Worm (Caenorhabditis elegans) whole organism, L2 larva: ENCODE data around the gene M01B2.10.

Experiments
- dmd-4 ChIP-seq: sonication (generic microtip); optimal IDR thresholded peaks from 2 replicates; lab custom pipeline; 2017; ENCODE audit warnings: missing biosample characterization, missing genetic modification characterization
- elt-3 ChIP-seq: sonication (generic microtip); optimal IDR thresholded peaks from 2 replicates; lab custom pipeline; 2017; ENCODE audit warnings: missing biosample characterization, missing genetic modification characterization
- fos-1 ChIP-seq: fragments of 150-350 bp; optimal IDR thresholded peaks from 2 replicates; lab custom pipeline; 2014; ENCODE audit warnings: missing biosample characterization, missing genetic modification characterization
- mdl-1 ChIP-seq, 2 experiments: fragments of 150-350 bp in 1 of 2; sonication (generic microtip) in 1 of 2; optimal IDR thresholded peaks; 2 replicates each; lab custom pipeline; 2017; ENCODE audit warnings: missing biosample characterization in 2 of 2, missing genetic modification characterization in 2 of 2
- sma-3 ChIP-seq: sonication (generic microtip); optimal IDR thresholded peaks from 2 replicates; lab custom pipeline; 2016; ENCODE audit warnings: missing genetic modification reagents, missing genetic modification characterization, missing compliant biosample characterization
- snpc-4 ChIP-seq: fragments of 150-350 bp; optimal IDR thresholded peaks from 2 replicates; lab custom pipeline; 2014; ENCODE audit warnings: missing biosample characterization, missing genetic modification characterization

DNA sequence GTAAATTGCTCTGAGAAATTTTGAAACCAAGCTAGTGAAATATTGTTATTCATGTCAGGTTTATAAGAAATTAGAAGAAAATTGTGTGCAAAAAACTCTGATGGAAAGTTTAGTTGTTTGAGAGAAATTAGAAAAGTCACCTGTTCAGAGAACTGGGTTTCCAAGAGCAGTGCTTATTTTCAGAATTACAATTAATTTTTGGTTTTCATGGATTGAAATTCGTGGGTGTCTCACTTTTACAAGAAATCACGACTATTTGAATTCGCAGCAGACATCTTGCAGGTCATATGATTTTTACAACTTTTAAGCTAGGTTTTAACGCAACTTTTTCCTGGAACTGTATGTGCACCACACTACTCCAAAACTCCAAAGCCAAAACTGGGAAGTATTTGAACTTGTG, 46.8 kb upstream of the M01B2.10 start, which contains the start of gene srz-10:
- no peak for TF ChIP-seq dmd-4 (tag; lab: Kevin White, UChicago)
- no peak for TF ChIP-seq elt-3 (tag; lab: Kevin White, UChicago)
- TF ChIP-seq snpc-4, result no peak
- no peak for TF ChIP-seq sma-3 (GFP tag; lab: Kevin White, UChicago)
- no peak for TF ChIP-seq fos-1 (tag; lab: Kevin White, UChicago)
- TF ChIP-seq mdl-1 (tag; optimal IDR thresholded peaks at IDR 0.05; lab: Kevin White, UChicago), result no peak
